Fruit fly (Drosophila melanogaster): ENCODE data around the gene Set.

The Set gene

DNA sequence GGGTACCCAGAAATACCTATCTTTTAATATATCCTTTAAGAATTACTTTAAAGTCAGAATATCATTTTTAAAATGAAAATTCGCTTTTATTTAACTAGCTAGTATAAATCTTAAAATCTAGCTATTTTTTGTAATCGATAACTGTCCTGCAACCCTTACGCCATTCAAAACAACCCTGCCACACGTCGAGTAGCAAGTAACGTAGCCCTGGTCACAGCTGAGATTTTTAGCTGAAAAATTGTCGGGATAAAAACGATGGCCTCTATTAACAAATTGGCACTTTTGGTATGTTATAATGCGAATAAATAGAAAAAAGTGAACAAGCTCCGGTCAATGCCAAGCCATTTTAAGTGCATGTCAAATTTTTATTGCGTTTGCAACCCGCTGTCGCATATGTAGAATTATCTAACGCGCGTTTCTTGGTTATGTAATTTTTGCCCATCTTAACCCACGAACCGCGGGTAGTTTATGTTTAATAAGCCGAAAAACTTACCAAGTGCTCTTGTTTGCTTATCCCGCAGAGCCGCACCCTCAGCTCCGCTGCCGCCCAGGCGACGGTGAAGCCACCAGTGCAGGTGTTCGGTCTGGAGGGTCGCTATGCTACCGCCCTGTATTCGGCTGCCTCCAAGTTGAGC is 2.2 kb downstream of the Set start, which contains the start of gene ATPsynO (continued):
- TF ChIP-seq CG4282 (GFP tag; optimal IDR thresholded peaks at IDR 0.05), result no peak
- TF ChIP-seq Hey (tag; optimal IDR thresholded peaks at IDR 0.05), result no peak
- TF ChIP-seq tin (GFP tag; optimal IDR thresholded peaks at IDR 0.05), result peak; percentile 11
- TF ChIP-seq CG2116 (GFP tag; optimal IDR thresholded peaks at IDR 0.05), result peak; percentile 98
- no peak for TF ChIP-seq ab (GFP tag; optimal IDR thresholded peaks at IDR 0.05)
- peak; percentile 25 for TF ChIP-seq CG33557 (GFP tag; optimal IDR thresholded peaks at IDR 0.05)
- peak; percentile 36 for TF ChIP-seq ftz-f1 (GFP tag; optimal IDR thresholded peaks at IDR 0.05)
- TF ChIP-seq CG18619 (GFP tag; optimal IDR thresholded peaks at IDR 0.05), result no peak
- peak; percentile 44 for TF ChIP-seq grau (tag; optimal IDR thresholded peaks at IDR 0.05)
- no peak for TF ChIP-seq Doc2 (GFP tag; IDR thresholded peaks at IDR 0.05)
- no peak for TF ChIP-seq CG15269 (tag; optimal IDR thresholded peaks at IDR 0.05)
- TF ChIP-seq NfI (GFP tag; optimal IDR thresholded peaks at IDR 0.05), result peak; percentile 29
- TF ChIP-seq Med (GFP tag), result peak; percentile 89
- TF ChIP-seq zfh1 (GFP tag; IDR thresholded peaks at IDR 0.05), result no peak
- TF ChIP-seq ssp (GFP tag; IDR thresholded peaks at IDR 0.05), result no peak
- TF ChIP-seq CG42726 (GFP tag; IDR thresholded peaks at IDR 0.05; ENCODE audit: partially characterized antibody), result peak; percentile 18; the same call in 1 of the 2 replicates
- no peak for TF ChIP-seq hkb (optimal IDR thresholded peaks at IDR 0.05)
- no peak for TF ChIP-seq hkb (GFP tag; IDR thresholded peaks at IDR 0.05)
- TF ChIP-seq CG32532 (GFP tag; IDR thresholded peaks at IDR 0.05), result 0 out of 2 replicates have a peak, but pooled peaks have one; percentile 7
- peak; percentile 99 for TF ChIP-seq CG7928 (GFP tag; optimal IDR thresholded peaks at IDR 0.05)
- no peak for TF ChIP-seq unpg (GFP tag; optimal IDR thresholded peaks at IDR 0.05)
- TF ChIP-seq gcm (GFP tag; optimal IDR thresholded peaks at IDR 0.05), result peak; percentile 29
- no peak for TF ChIP-seq CG10543 (GFP tag; optimal IDR thresholded peaks at IDR 0.05)
- TF ChIP-seq pzg (GFP tag; optimal IDR thresholded peaks at IDR 0.05), result peak; percentile 87
- peak; percentile 60 for TF ChIP-seq CG30020 (tag; optimal IDR thresholded peaks at IDR 0.05)
- no peak for TF ChIP-seq CG11247 (GFP tag; IDR thresholded peaks at IDR 0.05)
- no peak for TF ChIP-seq CG4730 (GFP tag; IDR thresholded peaks at IDR 0.05)
- no peak for TF ChIP-seq Camta (GFP tag; optimal IDR thresholded peaks at IDR 0.05)
- peak; percentile 57 for TF ChIP-seq dm (GFP tag; optimal IDR thresholded peaks at IDR 0.05)
- TF ChIP-seq Adf1 (GFP tag; IDR thresholded peaks at IDR 0.05), result no peak
- no peak for TF ChIP-seq Antp (GFP tag; optimal IDR thresholded peaks at IDR 0.05)
- no peak for TF ChIP-seq Ada2b (GFP tag; IDR thresholded peaks at IDR 0.05)
- TF ChIP-seq CG6683 (GFP tag; optimal IDR thresholded peaks at IDR 0.05), result no peak
- no peak for TF ChIP-seq Neu2 (GFP tag; optimal IDR thresholded peaks at IDR 0.05; ENCODE audit: borderline replicate concordance)
- TF ChIP-seq CG17385 (GFP tag; optimal IDR thresholded peaks at IDR 0.05), result no peak
- peak; percentile 0 for TF ChIP-seq lbe (GFP tag; optimal IDR thresholded peaks at IDR 0.05)
- peak; percentile 12 for TF ChIP-seq CG7271 (tag; optimal IDR thresholded peaks at IDR 0.05)
- peak; percentile 17 for TF ChIP-seq CG30403 (GFP tag; optimal IDR thresholded peaks at IDR 0.05)
- no peak for TF ChIP-seq CG4360 (GFP tag; IDR thresholded peaks at IDR 0.05)
- peak; percentile 18; the same call in 1 of the 2 replicates for TF ChIP-seq vvl (GFP tag; IDR thresholded peaks at IDR 0.05)
- peak; percentile 8 for TF ChIP-seq vfl (GFP tag; optimal IDR thresholded peaks at IDR 0.05)
- no peak for TF ChIP-seq wor (GFP tag; IDR thresholded peaks at IDR 0.05)
- TF ChIP-seq CG9932 (GFP tag; IDR thresholded peaks at IDR 0.05), result peak; percentile 22; the same call in 1 of the 2 replicates
- no peak for TF ChIP-seq E2f1 (GFP tag; IDR thresholded peaks at IDR 0.05)
- TF ChIP-seq NC2α (GFP tag; optimal IDR thresholded peaks at IDR 0.05), result no peak
- TF ChIP-seq Ets97D (GFP tag; optimal IDR thresholded peaks at IDR 0.05), result peak; percentile 67
- no peak for TF ChIP-seq CG10431 (GFP tag; optimal IDR thresholded peaks at IDR 0.05)
- TF ChIP-seq bbx (GFP tag; IDR thresholded peaks at IDR 0.05; ENCODE audit: partially characterized antibody), result 0 out of 2 replicates have a peak, but pooled peaks have one; percentile 41
- peak; percentile 28 for TF ChIP-seq CG13624 (GFP tag; optimal IDR thresholded peaks at IDR 0.05)
- no peak for TF ChIP-seq pb (GFP tag; optimal IDR thresholded peaks at IDR 0.05)
- peak; percentile 14 for TF ChIP-seq CG2202 (tag; optimal IDR thresholded peaks at IDR 0.05)

Data from whole organism, embryonic.